Fruit fly (Drosophila melanogaster): ENCODE measurements around the gene CG44002.
A peak's percentile ranks its signal among the peaks of the same experiment; 100 is the strongest.

CG44002 gene

DNA sequence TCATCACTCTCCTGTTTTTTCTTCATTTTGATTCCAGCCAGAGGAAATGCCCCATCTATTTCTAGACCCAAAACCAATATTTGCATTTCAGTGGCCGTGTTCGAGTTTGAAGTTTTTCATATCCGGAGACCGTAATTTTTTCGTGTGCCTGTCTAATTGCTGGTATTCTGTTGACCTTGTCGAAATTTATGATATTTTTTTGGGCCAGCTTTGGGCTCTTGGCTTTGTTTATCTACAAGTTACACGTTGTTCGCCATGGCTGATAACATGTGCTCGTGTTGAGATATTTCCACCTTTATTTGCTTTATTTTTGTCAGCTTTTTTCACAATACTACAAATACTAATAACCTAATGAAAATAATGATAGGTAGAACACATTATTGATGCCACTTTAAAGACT is 49.1 kb downstream of the CG44002 start (continued):
- TF ChIP-seq chn (GFP tag; optimal IDR thresholded peaks at IDR 0.05) (no peak), CG4360 (GFP tag; IDR thresholded peaks at IDR 0.05) (0 out of 2 replicates have a peak, but pooled peaks have one; percentile 14)

DNA sequence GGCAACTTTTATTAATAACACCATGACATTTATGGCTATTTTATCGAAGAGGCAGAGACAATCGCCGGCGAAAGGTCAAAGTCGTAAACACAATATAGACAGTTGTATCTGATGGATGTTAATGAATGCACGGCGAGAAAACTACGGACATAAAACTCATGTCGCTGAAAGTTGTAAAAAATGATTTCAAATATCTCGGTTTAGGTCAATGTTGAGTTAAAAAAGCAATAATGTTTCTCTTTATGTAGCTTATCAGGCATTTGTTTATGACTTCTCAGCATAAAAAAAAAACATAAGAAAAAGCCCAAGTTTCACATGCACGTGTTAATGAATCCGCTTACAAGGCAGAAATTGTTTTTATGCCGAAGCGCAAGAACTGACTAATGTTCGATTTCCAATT is 49.6 kb downstream of the CG44002 start:
- TF ChIP-seq C15 (GFP tag; IDR thresholded peaks at IDR 0.05) (no peak), row (GFP tag; IDR thresholded peaks at IDR 0.05) (peak; percentile 61), E2f1 (GFP tag; IDR thresholded peaks at IDR 0.05) (0 out of 2 replicates have a peak, but pooled peaks have one; percentile 19), pan (optimal IDR thresholded peaks at IDR 0.05) (no peak), pan (GFP tag; optimal IDR thresholded peaks at IDR 0.05 in 1 of 2, IDR thresholded peaks at IDR 0.05 in 1 of 2) (peak in 1 of 2 experiments; percentile 44), CG9817 (tag; optimal IDR thresholded peaks at IDR 0.05) (no peak), vvl (GFP tag; IDR thresholded peaks at IDR 0.05) (peak; percentile 45), CrebB (tag; optimal IDR thresholded peaks at IDR 0.05) (no peak), Abd-B (GFP tag; optimal IDR thresholded peaks at IDR 0.05) (peak; percentile 31), CG14014 (GFP tag; IDR thresholded peaks at IDR 0.05) (0 out of 2 replicates have a peak, but pooled peaks have one; percentile 28), CG6689 (GFP tag; IDR thresholded peaks at IDR 0.05) (no peak), H2.0 (GFP tag; IDR thresholded peaks at IDR 0.05) (peak; percentile 39; the same call in 1 of the 2 replicates), prd (optimal IDR thresholded peaks at IDR 0.05) (no peak), prd (GFP tag; IDR thresholded peaks at IDR 0.05) (0 out of 3 replicates have a peak, but pooled peaks have one; percentile 14), CG8089 (GFP tag; optimal IDR thresholded peaks at IDR 0.05) (no peak), dysf (GFP tag; IDR thresholded peaks at IDR 0.05) (peak; percentile 53; the same call in 1 of the 3 replicates), CG42726 (GFP tag; IDR thresholded peaks at IDR 0.05; ENCODE audit: partially characterized antibody) (no peak), bsh (GFP tag; optimal IDR thresholded peaks at IDR 0.05) (no peak), CG34376 (GFP tag; optimal IDR thresholded peaks at IDR 0.05) (no peak), sens (GFP tag) (peak; percentile 48), CG17328 (GFP tag; IDR thresholded peaks at IDR 0.05) (0 out of 2 replicates have a peak, but pooled peaks have one; percentile 8), NC2α (GFP tag; optimal IDR thresholded peaks at IDR 0.05) (no peak), dpn (GFP tag; optimal IDR thresholded peaks at IDR 0.05) (peak in 1 of 2 experiments; percentile 10), aop (GFP tag; IDR thresholded peaks at IDR 0.05) (no peak), Sry-δ (GFP tag; optimal IDR thresholded peaks at IDR 0.05) (no peak), Rx (GFP tag; IDR thresholded peaks at IDR 0.05) (peak; percentile 20; the same call in 1 of the 2 replicates), chinmo (GFP tag; IDR thresholded peaks at IDR 0.05; ENCODE audit: partially characterized antibody) (0 out of 4 replicates have a peak, but pooled peaks have one; percentile 14), scrt (GFP tag; optimal IDR thresholded peaks at IDR 0.05) (no peak), CG8290 (GFP tag; optimal IDR thresholded peaks at IDR 0.05) (no peak), CG8290 (tag; optimal IDR thresholded peaks at IDR 0.05) (peak in 1 of 2 experiments; percentile 36), CG13424 (tag; optimal IDR thresholded peaks at IDR 0.05) (no peak), CG32532 (GFP tag; IDR thresholded peaks at IDR 0.05) (no peak), Adf1 (GFP tag; IDR thresholded peaks at IDR 0.05) (no peak), CG11456 (GFP tag; IDR thresholded peaks at IDR 0.05) (0 out of 3 replicates have a peak, but pooled peaks have one; percentile 40), pfk (GFP tag; optimal IDR thresholded peaks at IDR 0.05) (no peak), CG3847 (GFP tag; IDR thresholded peaks at IDR 0.05) (peak; percentile 20; the same call in 1 of the 2 replicates), CG15011 (GFP tag; optimal IDR thresholded peaks at IDR 0.05) (no peak), CG13287 (GFP tag; IDR thresholded peaks at IDR 0.05; ENCODE audit: partially characterized antibody) (no peak), Hr78 (GFP tag; optimal IDR thresholded peaks at IDR 0.05) (peak in 1 of 2 experiments; percentile 49), ato (GFP tag; IDR thresholded peaks at IDR 0.05; ENCODE audit: partially characterized antibody) (no peak), Awh (GFP tag; IDR thresholded peaks at IDR 0.05) (peak; percentile 9; the same call in 1 of the 2 replicates), CG14441 (GFP tag; IDR thresholded peaks at IDR 0.05) (peak; percentile 26; the same call in 1 of the 2 replicates), fd102C (GFP tag; optimal IDR thresholded peaks at IDR 0.05) (no peak), CG7839 (tag; optimal IDR thresholded peaks at IDR 0.05) (peak; percentile 17), caup (GFP tag; optimal IDR thresholded peaks at IDR 0.05; ENCODE audit: severe bottlenecking) (no peak), otp (GFP tag; IDR thresholded peaks at IDR 0.05) (0 out of 3 replicates have a peak, but pooled peaks have one; percentile 29), Ada2b (GFP tag; IDR thresholded peaks at IDR 0.05) (0 out of 2 replicates have a peak, but pooled peaks have one; percentile 7)
